Worm (Caenorhabditis elegans) whole organism, young adult: ENCODE results near the gene tnt-2.
A peak's percentile ranks its signal among the peaks of the same experiment; 100 is the strongest.

Experiments
- B0261.1 ChIP-seq: sonication (generic microtip); optimal IDR thresholded peaks from 2 replicates; lab custom pipeline; 2016; ENCODE audit warnings: mild to moderate bottlenecking, missing genetic modification characterization, moderate library complexity, missing compliant biosample characterization
- C17E4.6 ChIP-seq: fragments of 200-800 bp; sonication (Bioruptor generic); IDR thresholded peaks from 2 replicates; pipeline ENCODE4 v1.3.6; 2022; ENCODE audit warnings: missing genetic modification reagents, missing genetic modification characterization, missing compliant biosample characterization
- D2030.7 ChIP-seq: fragments of 200-800 bp; sonication (Bioruptor generic); IDR thresholded peaks from 2 replicates; pipeline ENCODE4 v1.3.6; 2022; ENCODE audit warnings: missing genetic modification reagents, missing genetic modification characterization, missing compliant biosample characterization
- F39B2.1 ChIP-seq: fragments of 200-800 bp; sonication (Bioruptor generic); IDR thresholded peaks from 2 replicates; pipeline ENCODE4 v1.3.6; 2022; ENCODE audit warnings: missing genetic modification reagents, missing genetic modification characterization, missing compliant biosample characterization
- F57A8.1 ChIP-seq: fragments of 200-800 bp; sonication (Bioruptor generic); optimal IDR thresholded peaks from 2 replicates; lab custom pipeline; 2018; ENCODE audit warnings: mild to moderate bottlenecking, missing genetic modification characterization, moderate library complexity, missing compliant biosample characterization
- T26A5.8 ChIP-seq: sonication (generic microtip); optimal IDR thresholded peaks from 2 replicates; lab custom pipeline; 2016; ENCODE audit warnings: missing genetic modification characterization, missing compliant biosample characterization
- Y53G8AR.9 ChIP-seq: fragments of 200-800 bp; sonication (Bioruptor generic); conservative IDR thresholded peaks from 2 replicates; pipeline ENCODE4 v1.3.6; 2022; ENCODE audit warnings: missing genetic modification reagents, missing genetic modification characterization, missing compliant biosample characterization
- Y67H2A.10 ChIP-seq: fragments of 200-800 bp; sonication (Bioruptor generic); conservative IDR thresholded peaks from 2 replicates; pipeline ENCODE4 v1.3.6; 2022; ENCODE audit warnings: missing genetic modification reagents, missing genetic modification characterization, missing compliant biosample characterization
- akir-1 ChIP-seq: fragments of 200-800 bp; sonication (Bioruptor generic); optimal IDR thresholded peaks from 2 replicates; lab custom pipeline; 2018; ENCODE audit warnings: mild to moderate bottlenecking, missing genetic modification characterization, moderate library complexity, missing compliant biosample characterization
- bed-2 ChIP-seq: fragments of 200-800 bp; sonication (Bioruptor generic); IDR thresholded peaks from 2 replicates; pipeline ENCODE4 v1.3.6; 2022; ENCODE audit warnings: missing genetic modification reagents, missing genetic modification characterization, missing compliant biosample characterization
- ceh-40 ChIP-seq: fragments of 200-800 bp; sonication (Bioruptor generic); IDR thresholded peaks from 2 replicates; pipeline ENCODE4 v1.3.6; 2022; ENCODE audit warnings: missing genetic modification characterization, missing compliant biosample characterization
- egl-18 ChIP-seq: fragments of 200-800 bp; sonication (Bioruptor generic); IDR thresholded peaks from 2 replicates; pipeline ENCODE4 v1.3.6; 2022; ENCODE audit warnings: missing genetic modification reagents, missing genetic modification characterization, missing compliant biosample characterization
- egl-44 ChIP-seq: fragments of 200-800 bp; sonication (Bioruptor generic); IDR thresholded peaks from 2 replicates; pipeline ENCODE4 v1.3.6; 2022; ENCODE audit warnings: missing genetic modification reagents, missing genetic modification characterization, missing compliant biosample characterization
- hrde-1 ChIP-seq: sonication (generic microtip); optimal IDR thresholded peaks from 2 replicates; lab custom pipeline; 2016; ENCODE audit warnings: missing genetic modification characterization, mild to moderate bottlenecking, missing compliant biosample characterization, moderate library complexity, missing genotype, missing genetic modification reagents, borderline replicate concordance
- let-526 ChIP-seq: fragments of 200-800 bp; sonication (Bioruptor generic); IDR thresholded peaks from 2 replicates; pipeline ENCODE4 v1.3.6; 2022; ENCODE audit warnings: missing genetic modification reagents, missing genetic modification characterization, missing compliant biosample characterization
- lin-26 ChIP-seq: fragments of 200-800 bp; sonication (Bioruptor generic); IDR thresholded peaks from 2 replicates; pipeline ENCODE4 v1.3.6; 2022; ENCODE audit warnings: missing genetic modification reagents, missing genetic modification characterization, missing compliant biosample characterization
- lin-40 ChIP-seq: sonication (generic microtip); optimal IDR thresholded peaks from 2 replicates; lab custom pipeline; 2016; ENCODE audit warnings: missing genetic modification characterization, mild to moderate bottlenecking, missing compliant biosample characterization, missing genotype, missing genetic modification reagents
- lin-54 ChIP-seq: fragments of 200-800 bp; sonication (Bioruptor generic); optimal IDR thresholded peaks from 2 replicates; lab custom pipeline; 2018; ENCODE audit warnings: mild to moderate bottlenecking, missing genetic modification characterization, missing compliant biosample characterization
- lir-1 ChIP-seq: fragments of 200-800 bp; sonication (Bioruptor generic); conservative IDR thresholded peaks from 2 replicates; pipeline ENCODE4 v1.3.6; 2022; ENCODE audit warnings: missing genetic modification reagents, missing genetic modification characterization, missing compliant biosample characterization
- nfyb-1 ChIP-seq: fragments of 200-800 bp; sonication (Bioruptor generic); IDR thresholded peaks from 2 replicates; pipeline ENCODE4 v1.3.6; 2022; ENCODE audit warnings: missing genetic modification reagents, missing genetic modification characterization, missing compliant biosample characterization
- nhr-120 ChIP-seq: fragments of 200-800 bp; sonication (Bioruptor generic); IDR thresholded peaks from 2 replicates; pipeline ENCODE4 v1.3.6; 2022; ENCODE audit warnings: missing genetic modification characterization, missing compliant biosample characterization
- nhr-27 ChIP-seq: fragments of 200-800 bp; sonication (Bioruptor generic); optimal IDR thresholded peaks from 2 replicates; lab custom pipeline; 2018; ENCODE audit warnings: mild to moderate bottlenecking, missing genetic modification characterization, moderate library complexity, missing compliant biosample characterization
- nhr-80 ChIP-seq: sonication (generic microtip); optimal IDR thresholded peaks from 2 replicates; lab custom pipeline; 2016; ENCODE audit warnings: missing genetic modification characterization, missing compliant biosample characterization
- pbrm-1 ChIP-seq: fragments of 200-800 bp; sonication (Bioruptor generic); IDR thresholded peaks from 2 replicates; pipeline ENCODE4 v1.3.6; 2022; ENCODE audit warnings: missing genetic modification reagents, missing genetic modification characterization, missing compliant biosample characterization
- pha-4 ChIP-seq: fragments of 150-350 bp; sonication (generic microtip); optimal IDR thresholded peaks from 2 replicates; lab custom pipeline; 2014; ENCODE audit warnings: missing biosample characterization, missing genetic modification reagents, missing genetic modification characterization
- sptf-2 ChIP-seq: fragments of 200-800 bp; sonication (Bioruptor generic); optimal IDR thresholded peaks from 2 replicates; lab custom pipeline; 2018; ENCODE audit warnings: mild to moderate bottlenecking, missing genetic modification characterization, missing compliant biosample characterization
- tbp1 ChIP-seq: fragments of 200-800 bp; sonication (Bioruptor generic); optimal IDR thresholded peaks from 2 replicates; lab custom pipeline; 2018; ENCODE audit warnings: mild to moderate bottlenecking, missing genetic modification characterization, missing compliant biosample characterization
- tlf-1 ChIP-seq: fragments of 200-800 bp; sonication (Bioruptor generic); optimal IDR thresholded peaks from 2 replicates; lab custom pipeline; 2018; ENCODE audit warnings: mild to moderate bottlenecking, missing genetic modification characterization, missing compliant biosample characterization
- unc-130 ChIP-seq: sonication (generic microtip); optimal IDR thresholded peaks from 2 replicates; lab custom pipeline; 2016; ENCODE audit warnings: missing genetic modification reagents, missing genetic modification characterization, missing compliant biosample characterization
- unc-62 ChIP-seq: fragments of 150-350 bp; optimal IDR thresholded peaks from 2 replicates; lab custom pipeline; 2014; ENCODE audit warnings: missing biosample characterization, missing genetic modification reagents, missing genetic modification characterization
- ztf-18 ChIP-seq: sonication (generic microtip); optimal IDR thresholded peaks from 2 replicates; lab custom pipeline; 2016; ENCODE audit warnings: missing genotype, mild to moderate bottlenecking, missing genetic modification characterization, missing compliant biosample characterization
- ztf-25 ChIP-seq: fragments of 200-800 bp; sonication (Bioruptor generic); IDR thresholded peaks from 2 replicates; pipeline ENCODE4 v1.3.6; 2022; ENCODE audit warnings: missing genetic modification reagents, missing genetic modification characterization, missing compliant biosample characterization

tnt-2 gene

DNA sequence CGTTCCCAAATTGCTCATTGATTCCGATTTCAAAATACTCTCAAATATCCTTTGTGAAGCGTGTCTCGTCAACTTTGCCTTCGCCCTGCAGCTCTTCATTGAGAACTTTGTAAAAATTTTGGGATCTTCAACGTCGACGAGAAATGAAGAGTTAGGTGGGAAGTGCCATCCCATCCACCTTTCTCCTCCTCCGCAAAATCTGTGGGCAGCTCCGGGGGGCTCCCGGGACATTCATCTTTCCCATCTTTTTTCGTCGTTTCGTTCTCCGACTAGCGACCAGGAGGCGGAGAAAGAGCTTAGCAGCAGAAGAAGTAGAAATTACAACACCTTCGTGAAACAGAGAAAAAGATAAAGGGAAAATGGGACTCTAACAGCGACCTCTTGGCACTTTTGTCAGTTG is 39.6 kb upstream of the tnt-2 start:
- TF ChIP-seq unc-130 (GFP tag; lab: Kevin White, UChicago) = no peak
- TF ChIP-seq D2030.7 (GFP tag; lab: Robert Waterston, UW) = no peak
- no peak for TF ChIP-seq nhr-120
- no peak for TF ChIP-seq B0261.1
- TF ChIP-seq nfyb-1 (GFP tag; lab: Robert Waterston, UW) = no peak
- no peak for TF ChIP-seq lir-1 (GFP tag; lab: Robert Waterston, UW)
- no peak for TF ChIP-seq Y67H2A.10 (GFP tag; lab: Robert Waterston, UW)
- no peak for TF ChIP-seq pbrm-1 (GFP tag; lab: Robert Waterston, UW)
- TF ChIP-seq, all 124 proteins: peak for 0

DNA sequence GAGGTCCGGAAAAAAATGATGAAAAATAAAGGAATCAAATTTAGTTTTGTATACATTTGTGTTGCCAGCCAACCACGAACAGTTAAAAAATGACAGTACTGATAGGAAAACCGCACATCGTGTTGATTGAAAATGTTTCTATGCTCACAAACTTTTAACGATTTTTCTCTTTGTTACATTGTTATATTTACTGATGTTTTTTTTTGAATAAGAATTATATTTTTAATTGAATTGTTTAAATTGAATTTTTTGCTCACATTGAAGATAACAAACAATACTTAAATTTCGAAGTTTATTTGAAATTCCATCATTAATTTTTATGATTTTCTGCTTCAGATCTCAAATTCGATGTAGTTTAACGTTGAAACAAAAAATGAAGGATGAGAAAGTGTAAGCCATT is 38.1 kb upstream of the tnt-2 start, which contains the start of gene M02D8.5:
TSS of gene M02D8.5 (minus strand) at position 101 of the 400 bp plus-strand sequence.
- no peak for TF ChIP-seq Y67H2A.10 (GFP tag; lab: Robert Waterston, UW)
- no peak for TF ChIP-seq let-526 (GFP tag; lab: Robert Waterston, UW)
- no peak for TF ChIP-seq tlf-1 (GFP tag; lab: Kevin White, UChicago)
- no peak for TF ChIP-seq T26A5.8 (tag; lab: Kevin White, UChicago)
- TF ChIP-seq egl-18 (GFP tag; lab: Robert Waterston, UW) = no peak
- no peak for TF ChIP-seq lin-40 (tag; lab: Kevin White, UChicago)
- TF ChIP-seq unc-62 (GFP tag; lab: Kevin White, UChicago) = no peak
- no peak for TF ChIP-seq ztf-18
- TF ChIP-seq lin-54 (GFP tag; lab: Kevin White, UChicago) = no peak
- no peak for TF ChIP-seq C17E4.6

DNA sequence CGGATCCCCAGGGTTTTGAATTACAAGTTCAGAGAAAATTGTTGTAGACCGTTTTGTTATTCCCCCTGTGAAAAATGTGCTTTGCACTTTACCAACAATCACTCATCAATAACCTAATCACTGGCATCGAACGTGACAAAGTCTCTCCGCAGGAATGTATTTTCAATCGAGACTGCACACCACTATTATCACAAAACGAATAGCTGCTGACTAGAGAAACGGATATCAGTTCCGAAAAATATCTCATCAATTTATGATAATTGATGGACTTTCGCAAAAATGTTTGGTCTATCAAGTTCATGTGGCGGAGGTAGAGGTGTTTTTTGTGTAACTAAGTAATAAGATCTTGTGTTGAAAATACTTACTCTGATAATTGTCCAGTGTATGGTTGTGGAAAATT is 37.7 kb upstream of the tnt-2 start:
- TF ChIP-seq F57A8.1 (GFP tag; lab: Kevin White, UChicago) (no peak), ceh-40 (no peak), pha-4 (tag; lab: Kevin White, UChicago) (no peak), bed-2 (no peak), F39B2.1 (no peak)

DNA sequence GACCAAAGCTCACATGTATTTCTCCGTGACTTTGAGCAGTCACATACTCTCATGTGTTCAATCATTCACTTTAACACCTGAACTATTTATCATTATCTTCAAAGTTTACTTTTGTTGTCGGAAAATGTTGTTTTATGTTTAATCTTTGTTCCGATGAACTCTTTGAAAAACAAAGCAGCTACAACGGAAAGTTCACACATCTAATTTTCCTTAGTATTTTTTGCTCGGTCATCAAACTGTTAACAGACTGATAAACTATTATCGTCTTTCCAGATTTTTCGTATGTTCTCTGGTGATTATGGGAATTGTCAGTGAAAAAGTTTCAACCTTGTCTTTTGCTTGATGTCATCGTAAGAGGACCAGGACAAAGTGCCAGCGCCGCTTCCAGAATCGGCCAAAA is 32.6 kb upstream of the tnt-2 start:
- no peak for TF ChIP-seq unc-130 (GFP tag; lab: Kevin White, UChicago)
- no peak for TF ChIP-seq Y53G8AR.9
- TF ChIP-seq nhr-80 (tag; lab: Kevin White, UChicago) = peak; percentile 14
- TF ChIP-seq C17E4.6 = no peak
- no peak for TF ChIP-seq ztf-25 (GFP tag; lab: Robert Waterston, UW)
- no peak for TF ChIP-seq hrde-1 (tag; lab: Kevin White, UChicago)
- no peak for TF ChIP-seq akir-1 (GFP tag; lab: Kevin White, UChicago)
- no peak for TF ChIP-seq egl-44 (GFP tag; lab: Robert Waterston, UW)

DNA sequence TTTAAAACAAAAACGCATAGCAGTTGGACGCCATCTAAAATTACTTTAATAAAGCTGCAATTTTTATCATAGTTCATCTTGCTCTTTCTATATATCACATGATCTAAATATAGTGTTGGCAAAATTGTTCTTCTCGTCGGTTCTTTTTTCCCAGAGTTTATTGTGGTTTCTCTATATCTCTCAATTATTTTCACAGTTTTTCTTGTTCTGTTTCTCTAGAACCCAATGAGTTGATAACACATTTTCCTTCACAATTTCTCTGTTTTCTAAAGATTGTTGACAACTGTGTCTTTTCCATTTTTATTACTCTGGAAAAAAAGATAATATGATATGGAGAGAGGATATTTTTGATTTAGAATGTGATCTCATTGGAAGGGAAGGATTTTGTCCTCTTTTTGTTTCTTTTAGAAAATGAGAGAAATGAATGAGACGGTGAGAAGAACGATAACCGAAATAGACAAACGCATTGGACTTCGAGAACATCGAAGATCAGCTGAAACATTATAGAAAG is 31.0 kb upstream of the tnt-2 start:
- TF ChIP-seq tbp1 (GFP tag; lab: Kevin White, UChicago) (no peak), sptf-2 (GFP tag; lab: Kevin White, UChicago) (no peak)

DNA sequence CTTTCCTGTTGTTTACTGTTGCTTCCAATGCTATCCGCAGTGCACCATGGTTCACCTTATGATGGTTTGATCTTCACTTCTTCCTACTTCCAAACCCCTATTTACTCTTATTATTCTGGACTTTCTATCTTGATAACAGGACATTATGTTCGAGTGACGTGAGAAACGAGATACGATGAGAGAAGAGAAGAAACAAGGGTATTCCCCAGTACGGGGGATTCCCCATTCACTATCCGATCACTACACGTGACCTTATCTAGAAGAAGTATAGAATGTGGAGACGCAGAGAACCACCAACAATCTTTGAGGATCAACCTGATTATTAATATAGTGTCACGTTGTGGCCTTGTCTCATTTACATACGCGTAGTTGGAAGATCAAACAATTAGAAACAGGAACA is 29.2 kb upstream of the tnt-2 start:
- no peak for TF ChIP-seq nhr-27
- TF ChIP-seq lin-26 = 0 out of 2 replicates have a peak, but pooled peaks have one; percentile 37
